Fruit fly (Drosophila melanogaster): ENCODE measurements around the gene CG31698.
A peak's percentile ranks its signal among the peaks of the same experiment; 100 is the strongest.

The CG31698 gene

dm6 chr2L:3188875-3189274 lies 15.2 kb upstream of the CG31698 start (continued):
- TF ChIP-seq CG32532 (GFP tag; IDR thresholded peaks at IDR 0.05), result 0 out of 2 replicates have a peak, but pooled peaks have one; percentile 36
- no peak for TF ChIP-seq BEAF-32 (GFP tag; optimal IDR thresholded peaks at IDR 0.05)
- no peak for TF ChIP-seq oc (tag; optimal IDR thresholded peaks at IDR 0.05)
- TF ChIP-seq CG9437 (GFP tag; optimal IDR thresholded peaks at IDR 0.05), result no peak
- no peak for TF ChIP-seq chif (GFP tag; optimal IDR thresholded peaks at IDR 0.05)
- no peak for TF ChIP-seq CG14860 (GFP tag; IDR thresholded peaks at IDR 0.05; ENCODE audit: partially characterized antibody)
- no peak for TF ChIP-seq CrebB (tag; optimal IDR thresholded peaks at IDR 0.05)
- no peak for TF ChIP-seq gt (GFP tag; IDR thresholded peaks at IDR 0.05)
- no peak for TF ChIP-seq CG1647 (GFP tag; optimal IDR thresholded peaks at IDR 0.05)
- TF ChIP-seq E2f1 (GFP tag; IDR thresholded peaks at IDR 0.05), result 0 out of 2 replicates have a peak, but pooled peaks have one; percentile 22
- 0 out of 3 replicates have a peak, but pooled peaks have one; percentile 49 for TF ChIP-seq CG11456 (GFP tag; IDR thresholded peaks at IDR 0.05)
- TF ChIP-seq Camta (GFP tag; optimal IDR thresholded peaks at IDR 0.05), result no peak
- no peak for TF ChIP-seq zen (tag; optimal IDR thresholded peaks at IDR 0.05)
- TF ChIP-seq fru (optimal IDR thresholded peaks at IDR 0.05), result no peak
- TF ChIP-seq Xrp1 (GFP tag; IDR thresholded peaks at IDR 0.05), result 0 out of 2 replicates have a peak, but pooled peaks have one; percentile 9
- TF ChIP-seq CG7987 (GFP tag; optimal IDR thresholded peaks at IDR 0.05), result no peak
- TF ChIP-seq gsb-n (tag; optimal IDR thresholded peaks at IDR 0.05), result no peak
- no peak for TF ChIP-seq cwo (GFP tag; optimal IDR thresholded peaks at IDR 0.05)
- TF ChIP-seq so (GFP tag; IDR thresholded peaks at IDR 0.05), result no peak
- no peak for TF ChIP-seq shn (GFP tag; optimal IDR thresholded peaks at IDR 0.05)
- no peak for TF ChIP-seq CG17829 (tag; optimal IDR thresholded peaks at IDR 0.05)
- TF ChIP-seq CG3281 (GFP tag; optimal IDR thresholded peaks at IDR 0.05), result no peak
- TF ChIP-seq Optix (GFP tag; IDR thresholded peaks at IDR 0.05), result no peak
- no peak for TF ChIP-seq CG8089 (GFP tag; optimal IDR thresholded peaks at IDR 0.05)
- peak; percentile 29; the same call in 1 of the 2 replicates for TF ChIP-seq lmd (GFP tag; IDR thresholded peaks at IDR 0.05)
- no peak for TF ChIP-seq wdn (GFP tag; IDR thresholded peaks at IDR 0.05)
- TF ChIP-seq CG32767 (GFP tag; IDR thresholded peaks at IDR 0.05), result no peak
- TF ChIP-seq CG1602 (GFP tag; optimal IDR thresholded peaks at IDR 0.05), result no peak
- no peak for TF ChIP-seq ham (GFP tag; IDR thresholded peaks at IDR 0.05)
- no peak for TF ChIP-seq disco-r (GFP tag; optimal IDR thresholded peaks at IDR 0.05)
- no peak for TF ChIP-seq CG1603 (tag; optimal IDR thresholded peaks at IDR 0.05)

dm6 chr2L:3183205-3183604 lies 9.6 kb upstream of the CG31698 start:
- TF ChIP-seq Poxn (GFP tag; IDR thresholded peaks at IDR 0.05) (no peak), Hr78 (GFP tag; optimal IDR thresholded peaks at IDR 0.05) (no peak), CTCF (GFP tag; optimal IDR thresholded peaks at IDR 0.05) (peak; percentile 82), phol (tag; optimal IDR thresholded peaks at IDR 0.05) (peak; percentile 54), Ets65A (GFP tag) (peak; percentile 9)

DNA sequence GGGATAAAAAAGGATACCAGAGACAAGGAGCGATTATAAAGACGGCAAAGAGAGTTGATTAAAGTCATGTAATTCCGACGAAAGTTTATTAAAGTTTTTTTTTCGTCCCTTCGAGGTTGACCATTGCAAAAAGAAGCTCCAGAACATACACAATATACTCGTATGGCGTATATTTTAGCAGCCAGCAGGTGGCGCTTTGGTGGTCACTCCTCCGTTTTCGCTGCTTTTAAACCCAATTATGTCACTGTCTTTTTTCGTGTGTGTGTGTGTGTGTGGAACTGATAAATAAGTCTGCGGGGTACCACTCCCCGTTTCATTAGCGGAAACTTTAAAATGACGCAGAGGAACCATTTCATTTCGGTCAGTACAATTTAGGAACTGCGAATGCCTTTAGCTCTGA lies 6.0 kb upstream of the CG31698 start:
- TF ChIP-seq E2f2 (GFP tag; IDR thresholded peaks at IDR 0.05) (no peak), CTCF (GFP tag; optimal IDR thresholded peaks at IDR 0.05) (peak; percentile 79), CG33213 (GFP tag; optimal IDR thresholded peaks at IDR 0.05) (no peak), CG10979 (tag; optimal IDR thresholded peaks at IDR 0.05) (peak; percentile 56)

Data from whole organism, embryonic.